Fruit fly (Drosophila melanogaster) whole organism, pupa: Measurements from ENCODE around the gene CG8563.

Source experiments
- CG10348 ChIP-seq: fragments of 200-800 bp; sonication (Bioruptor generic); IDR thresholded peaks from 2 replicates; pipeline ENCODE4 v1.3.6; 2022; ENCODE audit warnings: missing biosample characterization, missing genetic modification characterization
- CG12605 ChIP-seq: fragments of 200-800 bp; sonication (Bioruptor generic); IDR thresholded peaks from 2 replicates; pipeline ENCODE4 v1.3.6; 2022; ENCODE audit warnings: missing biosample characterization, missing genetic modification characterization
- CG13204 ChIP-seq: fragments of 200-800 bp; sonication (Bioruptor generic); optimal IDR thresholded peaks from 2 replicates; lab custom pipeline; 2018; ENCODE audit warnings: missing biosample characterization, mild to moderate bottlenecking, missing genetic modification characterization, moderate library complexity
- CG14655 ChIP-seq: fragments of 200-800 bp; sonication (Bioruptor generic); optimal IDR thresholded peaks from 3 replicates; lab custom pipeline; 2017; ENCODE audit warnings: mild to moderate bottlenecking, missing biosample characterization, missing genetic modification reagents, missing genetic modification characterization
- CG15710 ChIP-seq: fragments of 200-800 bp; sonication (Bioruptor generic); optimal IDR thresholded peaks from 2 replicates; lab custom pipeline; 2018; ENCODE audit warnings: missing biosample characterization, mild to moderate bottlenecking, missing genetic modification characterization, moderate library complexity
- CG17806 ChIP-seq: fragments of 200-800 bp; sonication (Bioruptor generic); optimal IDR thresholded peaks from 2 replicates; lab custom pipeline; 2018; ENCODE audit warnings: missing biosample characterization, mild to moderate bottlenecking, missing genetic modification characterization, moderate library complexity
- CG32121 ChIP-seq: fragments of 200-800 bp; sonication (Bioruptor generic); IDR thresholded peaks from 2 replicates; pipeline ENCODE4 v1.3.6; 2022; ENCODE audit warnings: missing biosample characterization, missing genetic modification characterization
- CG34367 ChIP-seq: fragments of 200-800 bp; sonication (Bioruptor generic); optimal IDR thresholded peaks from 2 replicates; lab custom pipeline; 2018; ENCODE audit warnings: missing biosample characterization, mild to moderate bottlenecking, missing genetic modification characterization
- CG4496 ChIP-seq: fragments of 200-800 bp; sonication (Bioruptor generic); IDR thresholded peaks from 3 replicates; pipeline ENCODE4 v1.3.6; 2022; ENCODE audit warnings: missing biosample characterization, missing genetic modification characterization
- CG8159 ChIP-seq: fragments of 200-800 bp; sonication (Bioruptor generic); optimal IDR thresholded peaks from 3 replicates; lab custom pipeline; 2018; ENCODE audit warnings: missing biosample characterization, mild to moderate bottlenecking, missing genetic modification characterization, moderate library complexity
- CG8301 ChIP-seq: fragments of 200-800 bp; sonication (Bioruptor generic); optimal IDR thresholded peaks from 2 replicates; lab custom pipeline; 2018; ENCODE audit warnings: missing biosample characterization, mild to moderate bottlenecking, missing genetic modification characterization
- CG9948 ChIP-seq: fragments of 200-800 bp; sonication (Bioruptor generic); optimal IDR thresholded peaks from 2 replicates; lab custom pipeline; 2018; ENCODE audit warnings: missing biosample characterization, mild to moderate bottlenecking, missing genetic modification characterization, moderate library complexity
- D1 ChIP-seq: fragments of 200-800 bp; sonication (Bioruptor generic); optimal IDR thresholded peaks from 2 replicates; lab custom pipeline; 2018; ENCODE audit warnings: missing biosample characterization, mild to moderate bottlenecking, missing genetic modification characterization, moderate library complexity
- EcR ChIP-seq: fragments of 200-800 bp; sonication (Bioruptor generic); optimal IDR thresholded peaks from 3 replicates; lab custom pipeline; 2019; ENCODE audit warnings: missing biosample characterization, missing genetic modification characterization, mild to moderate bottlenecking, moderate library complexity, missing genetic modification reagents
- Ets98B ChIP-seq: fragments of 200-800 bp; sonication (Bioruptor generic); IDR thresholded peaks from 2 replicates; pipeline ENCODE4 v1.3.6; 2022; ENCODE audit warnings: missing biosample characterization, missing genetic modification characterization
- Pif1A ChIP-seq: fragments of 200-800 bp; sonication (Bioruptor generic); optimal IDR thresholded peaks from 3 replicates; lab custom pipeline; 2016; ENCODE audit warnings: missing biosample characterization, missing genetic modification characterization
- Pif1B ChIP-seq: fragments of 200-800 bp; sonication (Bioruptor generic); optimal IDR thresholded peaks from 3 replicates; lab custom pipeline; 2016; ENCODE audit warnings: missing biosample characterization, missing genetic modification characterization
- Snoo ChIP-seq: fragments of 200-800 bp; sonication (Bioruptor generic); optimal IDR thresholded peaks from 3 replicates; lab custom pipeline; 2017; ENCODE audit warnings: missing biosample characterization, mild to moderate bottlenecking, missing genetic modification characterization, inconsistent platforms
- fd96Ca ChIP-seq: fragments of 200-800 bp; sonication (Bioruptor generic); IDR thresholded peaks from 3 replicates; pipeline ENCODE4 v1.3.6; 2022; ENCODE audit warnings: missing biosample characterization, missing genetic modification characterization
- gl ChIP-seq: fragments of 200-800 bp; sonication (Bioruptor generic); optimal IDR thresholded peaks from 2 replicates; lab custom pipeline; 2018; ENCODE audit warnings: missing biosample characterization, mild to moderate bottlenecking, missing genetic modification characterization
- rn ChIP-seq: fragments of 200-800 bp; sonication (Bioruptor generic); IDR thresholded peaks from 2 replicates; pipeline ENCODE4 v1.3.6; 2022; ENCODE audit warnings: missing biosample characterization, missing genetic modification characterization

CG8563 gene

dm6 chr3L:7390442-7390841 is at the start of gene CG8563:
Gene CG8563 (plus strand): TSS chr3L:7390742.
- TF ChIP-seq CG34367 (tag; lab: Kevin White, UChicago), result no peak
- no peak for TF ChIP-seq Snoo (tag; lab: Kevin White, UChicago)
- TF ChIP-seq Ets98B (GFP tag; lab: Robert Waterston, UW), result no peak
- no peak for TF ChIP-seq CG32121
- no peak for TF ChIP-seq rn (GFP tag; lab: Robert Waterston, UW)
- no peak for TF ChIP-seq Pif1B (GFP tag; lab: Kevin White, UChicago)
- TF ChIP-seq CG12605 (GFP tag; lab: Robert Waterston, UW), result no peak
- no peak for TF ChIP-seq fd96Ca (GFP tag; lab: Robert Waterston, UW)
- TF ChIP-seq gl, result no peak
- TF ChIP-seq CG8159 (tag; lab: Kevin White, UChicago), result no peak

dm6 chr3L:7344001-7344400 is 46.5 kb upstream of the CG8563 start:
- TF ChIP-seq Snoo (tag; lab: Kevin White, UChicago) (no peak), CG4496 (no peak), fd96Ca (GFP tag; lab: Robert Waterston, UW) (no peak), CG8159 (tag; lab: Kevin White, UChicago) (no peak), CG8301 (tag; lab: Kevin White, UChicago) (no peak), D1 (tag; lab: Kevin White, UChicago) (no peak), Pif1A (GFP tag; lab: Kevin White, UChicago) (no peak), CG34367 (tag; lab: Kevin White, UChicago) (no peak), CG15710 (tag; lab: Kevin White, UChicago) (no peak), CG13204 (no peak), CG17806 (tag; lab: Kevin White, UChicago) (no peak), Ets98B (GFP tag; lab: Robert Waterston, UW) (no peak)

- TF ChIP-seq Pif1B (GFP tag; lab: Kevin White, UChicago) (peak; percentile 66), Pif1A (GFP tag; lab: Kevin White, UChicago) (no peak), EcR (GFP tag; lab: Kevin White, UChicago) (peak; percentile 99), CG32121 (peak; percentile 80), CG4496 (peak; percentile 80), CG8159 (tag; lab: Kevin White, UChicago) (peak; percentile 51), Snoo (tag; lab: Kevin White, UChicago) (peak; percentile 62), Ets98B (GFP tag; lab: Robert Waterston, UW) (peak; percentile 89), CG13204 (peak; percentile 82), rn (GFP tag; lab: Robert Waterston, UW) (no peak), CG17806 (tag; lab: Kevin White, UChicago) (no peak), CG15710 (tag; lab: Kevin White, UChicago) (peak; percentile 26), fd96Ca (GFP tag; lab: Robert Waterston, UW) (peak; percentile 76), gl (peak; percentile 81), CG12605 (GFP tag; lab: Robert Waterston, UW) (peak; percentile 78)
Measured at dm6 chr3L:7344965-7345427, 45.5 kb upstream of the CG8563 start, which contains the start of gene Cln7. Gene Cln7 (minus strand): TSS chr3L:7345183.

dm6 chr3L:7346951-7347350 is 43.6 kb upstream of the CG8563 start, which contains the start of gene CG14834:
Gene CG14834 (minus strand): TSS chr3L:7347123.
- TF ChIP-seq Pif1B (GFP tag; lab: Kevin White, UChicago) (no peak), fd96Ca (GFP tag; lab: Robert Waterston, UW) (no peak), CG14655 (GFP tag; lab: Kevin White, UChicago) (no peak), CG32121 (no peak), CG34367 (tag; lab: Kevin White, UChicago) (no peak), CG4496 (no peak), gl (no peak), CG9948 (no peak), Pif1A (GFP tag; lab: Kevin White, UChicago) (no peak), rn (GFP tag; lab: Robert Waterston, UW) (no peak), CG8301 (tag; lab: Kevin White, UChicago) (no peak), EcR (GFP tag; lab: Kevin White, UChicago) (no peak), CG13204 (no peak), CG8159 (tag; lab: Kevin White, UChicago) (no peak), Snoo (tag; lab: Kevin White, UChicago) (no peak), CG12605 (GFP tag; lab: Robert Waterston, UW) (no peak), CG17806 (tag; lab: Kevin White, UChicago) (no peak), CG15710 (tag; lab: Kevin White, UChicago) (no peak), D1 (tag; lab: Kevin White, UChicago) (no peak), CG10348 (GFP tag; lab: Robert Waterston, UW) (no peak)

dm6 chr3L:7347984-7348631 is 42.4 kb upstream of the CG8563 start, which contains the start of the genes Srp19 and qm:
Gene Srp19 (minus strand): TSS chr3L:7348034.
Gene qm (plus strand): TSS chr3L:7348313.
- TF ChIP-seq Ets98B (GFP tag; lab: Robert Waterston, UW), result peak; percentile 43; the same call in 1 of the 2 replicates
- TF ChIP-seq CG15710 (tag; lab: Kevin White, UChicago), result peak; percentile 11
- peak; percentile 44 for TF ChIP-seq EcR (GFP tag; lab: Kevin White, UChicago)
- no peak for TF ChIP-seq CG14655 (GFP tag; lab: Kevin White, UChicago)
- peak; percentile 25; the same call in 1 of the 2 replicates for TF ChIP-seq CG32121
- no peak for TF ChIP-seq CG8159 (tag; lab: Kevin White, UChicago)
- peak; percentile 61 for TF ChIP-seq CG13204
- no peak for TF ChIP-seq CG10348 (GFP tag; lab: Robert Waterston, UW)
- TF ChIP-seq CG4496, result peak; percentile 59; the same call in 1 of the 3 replicates
- TF ChIP-seq CG34367 (tag; lab: Kevin White, UChicago), result no peak
- peak; percentile 20 for TF ChIP-seq gl
- no peak for TF ChIP-seq D1 (tag; lab: Kevin White, UChicago)
- no peak for TF ChIP-seq CG8301 (tag; lab: Kevin White, UChicago)
- TF ChIP-seq Pif1A (GFP tag; lab: Kevin White, UChicago), result no peak
- peak; percentile 27; the same call in 2 of the 3 replicates for TF ChIP-seq fd96Ca (GFP tag; lab: Robert Waterston, UW)
- no peak for TF ChIP-seq Pif1B (GFP tag; lab: Kevin White, UChicago)
- TF ChIP-seq CG12605 (GFP tag; lab: Robert Waterston, UW), result peak; percentile 64
